Worm (Caenorhabditis elegans): ENCODE results near the gene Y46B2A.3.

ce11 chrII:838414-838813 is 28.3 kb downstream of the Y46B2A.3 start, which contains the start of gene F28A10.8:
- TF ChIP-seq ama-1 (optimal IDR thresholded peaks at IDR 0.05) (no peak), tbx-11 (GFP tag; IDR thresholded peaks at IDR 0.05) (no peak), tra-4 (tag; optimal IDR thresholded peaks at IDR 0.05) (no peak), sea-1 (GFP tag; conservative IDR thresholded peaks at IDR 0.05) (no peak), ceh-13 (GFP tag; optimal IDR thresholded peaks at IDR 0.05) (no peak), tbx-37 (GFP tag; conservative IDR thresholded peaks at IDR 0.05) (no peak), scrt-1 (GFP tag; IDR thresholded peaks at IDR 0.05) (no peak), ets-7 (tag; optimal IDR thresholded peaks at IDR 0.05) (no peak)
